Worm (Caenorhabditis elegans): Measurements from ENCODE around the gene acox-1.6.

Gene acox-1.6

ce11 chrX:15804072-15804471, 34.3 kb downstream of the acox-1.6 start, which contains the start of gene Y7A5A.7:
Gene Y7A5A.7 (minus strand): TSS chrX:15804172.
- TF ChIP-seq ceh-28 (tag; optimal IDR thresholded peaks at IDR 0.05) (no peak), pha-4 (tag; optimal IDR thresholded peaks at IDR 0.05) (no peak), ceh-16 (tag; optimal IDR thresholded peaks at IDR 0.05) (no peak), unc-39 (tag; optimal IDR thresholded peaks at IDR 0.05) (no peak), tbx-2 (tag; optimal IDR thresholded peaks at IDR 0.05) (no peak), eor-1 (tag; optimal IDR thresholded peaks at IDR 0.05) (no peak)

- no peak for TF ChIP-seq hmg-11 (tag; optimal IDR thresholded peaks at IDR 0.05)
- TF ChIP-seq elt-3 (tag; optimal IDR thresholded peaks at IDR 0.05), result no peak
- TF ChIP-seq ZK546.5 (tag; optimal IDR thresholded peaks at IDR 0.05), result no peak
- TF ChIP-seq unc-39 (tag; optimal IDR thresholded peaks at IDR 0.05), result no peak
- TF ChIP-seq mdl-1 (tag; optimal IDR thresholded peaks at IDR 0.05), result no peak
These were observed 36.5 kb downstream of the acox-1.6 start for ce11 chrX:15801827-15802226.

- TF ChIP-seq snpc-4 (tag; optimal IDR thresholded peaks at IDR 0.05) (no peak), elt-2 (tag; optimal IDR thresholded peaks at IDR 0.05) (peak; percentile 50)
These were observed 38.8 kb downstream of the acox-1.6 start, which contains the start of gene Y7A5A.6 for ce11 chrX:15799595-15799994. Gene Y7A5A.6 (minus strand): TSS chrX:15799695.

- TF ChIP-seq nhr-76 (tag; optimal IDR thresholded peaks at IDR 0.05) (no peak), nhr-25 (tag; optimal IDR thresholded peaks at IDR 0.05) (peak; percentile 29), nhr-28 (tag; optimal IDR thresholded peaks at IDR 0.05) (no peak), ceh-28 (tag; optimal IDR thresholded peaks at IDR 0.05) (no peak), eor-1 (tag; optimal IDR thresholded peaks at IDR 0.05) (no peak), daf-12 (tag; optimal IDR thresholded peaks at IDR 0.05) (no peak), ceh-82 (tag; optimal IDR thresholded peaks at IDR 0.05) (no peak), R02D3.7 (tag; optimal IDR thresholded peaks at IDR 0.05) (no peak), unc-62 (GFP tag; optimal IDR thresholded peaks at IDR 0.05) (no peak), nhr-43 (tag; optimal IDR thresholded peaks at IDR 0.05; ENCODE audit: poor library complexity, severe bottlenecking) (peak; percentile 68), lin-39 (tag; optimal IDR thresholded peaks at IDR 0.05) (no peak), nhr-77 (tag; optimal IDR thresholded peaks at IDR 0.05) (no peak), aly-2 (tag; optimal IDR thresholded peaks at IDR 0.05) (no peak), lsy-12 (tag; optimal IDR thresholded peaks at IDR 0.05) (peak; percentile 6), nhr-23 (tag; optimal IDR thresholded peaks at IDR 0.05) (peak; percentile 50)
These were observed 41.7 kb downstream of the acox-1.6 start for ce11 chrX:15796633-15797032.

DNA sequence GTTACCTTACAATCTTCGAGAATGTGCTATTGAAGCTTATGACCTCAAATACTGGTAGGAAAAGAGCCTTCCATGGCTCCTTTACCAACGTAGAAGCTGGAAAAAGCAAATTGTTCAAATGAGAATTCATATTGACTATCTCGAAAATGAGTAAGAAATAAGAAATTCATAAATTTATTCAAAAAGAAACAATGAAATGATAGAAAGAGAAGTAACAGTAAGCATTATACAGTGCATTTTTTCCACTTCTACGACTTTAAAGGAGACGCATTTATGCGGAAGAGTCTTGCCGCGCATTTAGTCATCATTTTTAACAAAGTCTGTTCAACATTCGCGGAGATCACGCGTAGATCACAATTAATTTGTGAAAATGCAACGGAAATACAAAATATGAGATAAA, 43.4 kb downstream of the acox-1.6 start, which contains the start of gene Y7A5A.10:
Y7A5A.10 (minus strand) TSS at position 101 of the 400 bp plus-strand sequence.
- TF ChIP-seq fos-1 (tag; optimal IDR thresholded peaks at IDR 0.05) (no peak), nhr-12 (tag; optimal IDR thresholded peaks at IDR 0.05) (no peak), daf-12 (tag; optimal IDR thresholded peaks at IDR 0.05) (no peak), elt-3 (tag; optimal IDR thresholded peaks at IDR 0.05) (no peak), ztf-4 (tag; optimal IDR thresholded peaks at IDR 0.05) (no peak), lin-15B (tag; optimal IDR thresholded peaks at IDR 0.05) (no peak), jun-1 (tag; optimal IDR thresholded peaks at IDR 0.05) (no peak), ceh-82 (tag; optimal IDR thresholded peaks at IDR 0.05) (no peak), zag-1 (tag; optimal IDR thresholded peaks at IDR 0.05) (no peak), ZK546.5 (tag; optimal IDR thresholded peaks at IDR 0.05) (no peak), ceh-16 (tag; optimal IDR thresholded peaks at IDR 0.05) (no peak), snpc-4 (tag; optimal IDR thresholded peaks at IDR 0.05) (no peak), nfya-1 (tag; optimal IDR thresholded peaks at IDR 0.05; ENCODE audit: insufficient read depth) (no peak), eor-1 (tag; optimal IDR thresholded peaks at IDR 0.05) (no peak)

- TF ChIP-seq ceh-28 (tag; optimal IDR thresholded peaks at IDR 0.05), result no peak
These were observed 51.6 kb downstream of the acox-1.6 start, which contains the start of gene Y7A5A.5 for ce11 chrX:15786726-15787125. Gene Y7A5A.5 (minus strand): TSS chrX:15786826.

Measured in whole organism, L3 larva.